Worm (Caenorhabditis elegans): ENCODE results near the gene col-150.

- TF ChIP-seq unc-62 (GFP tag; optimal IDR thresholded peaks at IDR 0.05) (no peak), lir-3 (tag; optimal IDR thresholded peaks at IDR 0.05; ENCODE audit: poor library complexity) (no peak), snu-23 (GFP tag; optimal IDR thresholded peaks at IDR 0.05) (no peak)
Measured at ce11 chrV:10317294-10317693, 22.8 kb upstream of the col-150 start, which contains the start of gene asps-1.
